Fruit fly (Drosophila melanogaster) whole organism, embryonic: ENCODE data around the gene CG1463.
A peak's percentile ranks its signal among the peaks of the same experiment; 100 is the strongest.

Source experiments
- Atf-2 ChIP-seq: fragments of 200-800 bp; sonication (Bioruptor generic); optimal IDR thresholded peaks from 2 replicates; lab custom pipeline; 2016; ENCODE audit warnings: missing biosample characterization, missing genetic modification characterization
- Atf3 ChIP-seq: fragments of 200-800 bp; sonication (Bioruptor generic); optimal IDR thresholded peaks from 3 replicates; lab custom pipeline; 2016; ENCODE audit warnings: missing biosample characterization, missing genetic modification characterization
- B-H1 ChIP-seq: fragments of 200-800 bp; sonication (Bioruptor generic); IDR thresholded peaks from 3 replicates; pipeline ENCODE4 v1.3.6; 2022; ENCODE audit warnings: missing biosample characterization, missing genetic modification characterization
- BEAF-32 ChIP-seq: fragments of 200-800 bp; sonication (Bioruptor generic); optimal IDR thresholded peaks from 3 replicates; lab custom pipeline; 2017; ENCODE audit warnings: missing biosample characterization, missing genetic modification characterization, mild to moderate bottlenecking, moderate library complexity, missing genetic modification reagents
- Blimp-1 ChIP-seq: fragments of 200-800 bp; sonication (Bioruptor generic); optimal IDR thresholded peaks from 3 replicates; lab custom pipeline; 2018; ENCODE audit warnings: missing biosample characterization, missing genetic modification characterization, mild to moderate bottlenecking, moderate library complexity, missing genetic modification reagents
- C15 ChIP-seq: fragments of 200-800 bp; sonication (Bioruptor generic); IDR thresholded peaks from 3 replicates; pipeline ENCODE4 v1.3.6; 2022; ENCODE audit warnings: missing biosample characterization, missing genetic modification characterization
- CG10321 ChIP-seq: fragments of 200-800 bp; sonication (Bioruptor generic); IDR thresholded peaks from 2 replicates; pipeline ENCODE4 v1.3.6; 2022; ENCODE audit warnings: missing biosample characterization, missing genetic modification characterization
- CG10959 ChIP-seq: fragments of 200-800 bp; sonication (Bioruptor generic); IDR thresholded peaks from 2 replicates; pipeline ENCODE4 v1.3.6; 2022; ENCODE audit warnings: missing biosample characterization, missing genetic modification characterization
- CG11695 ChIP-seq: fragments of 200-800 bp; sonication (Bioruptor generic); IDR thresholded peaks from 3 replicates; pipeline ENCODE4 v1.3.6; 2022; ENCODE audit warnings: missing biosample characterization, missing genetic modification characterization
- CG17568 ChIP-seq: fragments of 200-800 bp; sonication (Bioruptor generic); optimal IDR thresholded peaks from 2 replicates; lab custom pipeline; 2018; ENCODE audit warnings: missing biosample characterization, mild to moderate bottlenecking, missing genetic modification characterization, moderate library complexity
- CG2202 ChIP-seq: fragments of 200-800 bp; sonication (Bioruptor generic); optimal IDR thresholded peaks from 2 replicates; lab custom pipeline; 2018; ENCODE audit warnings: missing biosample characterization, mild to moderate bottlenecking, missing genetic modification characterization
- CG31388 ChIP-seq: fragments of 200-800 bp; sonication (Bioruptor generic); optimal IDR thresholded peaks from 2 replicates; lab custom pipeline; 2016; ENCODE audit warnings: missing biosample characterization, missing genetic modification characterization
- CG31441 ChIP-seq: fragments of 200-800 bp; sonication (Bioruptor generic); IDR thresholded peaks from 2 replicates; pipeline ENCODE4 v1.3.6; 2022; ENCODE audit warnings: missing biosample characterization, missing genetic modification characterization
- CG33213 ChIP-seq: fragments of 200-800 bp; sonication (Bioruptor generic); optimal IDR thresholded peaks from 3 replicates; lab custom pipeline; 2016; ENCODE audit warnings: missing biosample characterization, missing genetic modification characterization
- CG43689 ChIP-seq: fragments of 200-800 bp; sonication (Bioruptor generic); IDR thresholded peaks from 2 replicates; pipeline ENCODE4 v1.3.6; 2022; ENCODE audit warnings: missing biosample characterization, missing genetic modification characterization
- CG6272 ChIP-seq: fragments of 200-800 bp; sonication (Bioruptor generic); IDR thresholded peaks from 2 replicates; pipeline ENCODE4 v1.3.6; 2022; ENCODE audit warnings: missing biosample characterization, missing genetic modification characterization
- CG8924 ChIP-seq: fragments of 200-800 bp; optimal IDR thresholded peaks from 3 replicates; lab custom pipeline; 2019; ENCODE audit warnings: missing biosample characterization, mild to moderate bottlenecking, missing genetic modification characterization, moderate library complexity
- CG9932 ChIP-seq: fragments of 200-800 bp; sonication (Bioruptor generic); IDR thresholded peaks from 2 replicates; pipeline ENCODE4 v1.3.6; 2022; ENCODE audit warnings: missing biosample characterization, missing genetic modification characterization
- D ChIP-seq, 2 experiments: fragments of 200-800 bp in 1 of 2; fragments of >200 bp in 1 of 2; sonication (Bioruptor generic) in 1 of 2; optimal IDR thresholded peaks; 2 replicates in 1 of 2; 3 replicates in 1 of 2; lab custom pipeline; 2017; ENCODE audit warnings: mild to moderate bottlenecking in 1 of 2, missing biosample characterization in 1 of 2, missing genetic modification characterization in 1 of 2, missing genetic modification reagents in 1 of 2
- Deaf1 ChIP-seq: fragments of 200-800 bp; optimal IDR thresholded peaks from 3 replicates; lab custom pipeline; 2019; ENCODE audit warnings: missing biosample characterization, mild to moderate bottlenecking, missing genetic modification characterization, moderate library complexity
- Doc3 ChIP-seq: fragments of 200-800 bp; sonication (Bioruptor generic); IDR thresholded peaks from 3 replicates; pipeline ENCODE4 v1.3.6; 2022; ENCODE audit warnings: missing biosample characterization, missing genetic modification characterization; ENCODE audit not compliant: partially characterized antibody
- Kr ChIP-seq: fragments of 200-800 bp; sonication (Bioruptor generic); optimal IDR thresholded peaks from 2 replicates; lab custom pipeline; 2017; ENCODE audit warnings: missing biosample characterization, mild to moderate bottlenecking, missing genetic modification characterization
- Lim3 ChIP-seq: fragments of 200-800 bp; sonication (Bioruptor generic); IDR thresholded peaks from 2 replicates; pipeline ENCODE4 v1.3.6; 2022; ENCODE audit warnings: missing biosample characterization, missing genetic modification characterization
- MBD-R2 ChIP-seq: fragments of 200-800 bp; sonication (Bioruptor generic); IDR thresholded peaks from 2 replicates; pipeline ENCODE4 v1.3.6; 2022; ENCODE audit warnings: missing biosample characterization, missing genetic modification characterization
- Max ChIP-seq: fragments of 200-800 bp; sonication (Bioruptor generic); optimal IDR thresholded peaks from 2 replicates; lab custom pipeline; 2016; ENCODE audit warnings: missing biosample characterization, mild to moderate bottlenecking, missing genetic modification characterization
- Med ChIP-seq: fragments of 200-800 bp; sonication (Bioruptor generic); peaks from one replicate; lab custom pipeline; 2016; ENCODE audit warnings: missing biosample characterization, missing genetic modification characterization, mild to moderate bottlenecking, inconsistent platforms, moderate library complexity
- NfI ChIP-seq: fragments of 200-800 bp; sonication (Bioruptor generic); optimal IDR thresholded peaks from 3 replicates; lab custom pipeline; 2018; ENCODE audit warnings: missing biosample characterization, mild to moderate bottlenecking, missing genetic modification characterization, moderate library complexity
- Xbp1 ChIP-seq: fragments of 200-800 bp; sonication (Bioruptor generic); optimal IDR thresholded peaks from 3 replicates; lab custom pipeline; 2016; ENCODE audit warnings: missing biosample characterization, mild to moderate bottlenecking, missing genetic modification characterization
- al ChIP-seq: fragments of 200-800 bp; sonication (Bioruptor generic); IDR thresholded peaks from 2 replicates; pipeline ENCODE4 v1.3.6; 2022; ENCODE audit warnings: missing biosample characterization, missing genetic modification characterization
- az2 ChIP-seq: fragments of 200-800 bp; sonication (Bioruptor generic); optimal IDR thresholded peaks from 3 replicates; lab custom pipeline; 2016; ENCODE audit warnings: missing biosample characterization, missing genetic modification characterization
- cad ChIP-seq: fragments of >200 bp; optimal IDR thresholded peaks from 2 replicates; lab custom pipeline; 2017; ENCODE audit warnings: missing biosample characterization, missing genetic modification characterization
- danr ChIP-seq: fragments of 200-800 bp; sonication (Bioruptor generic); IDR thresholded peaks from 2 replicates; pipeline ENCODE4 v1.3.6; 2022; ENCODE audit warnings: missing biosample characterization, missing genetic modification characterization
- eyg ChIP-seq: fragments of 200-800 bp; sonication (Bioruptor generic); optimal IDR thresholded peaks from 3 replicates; lab custom pipeline; 2016; ENCODE audit warnings: missing biosample characterization, missing genetic modification characterization
- luna ChIP-seq: fragments of 200-800 bp; sonication (Bioruptor generic); optimal IDR thresholded peaks from 2 replicates; lab custom pipeline; 2016; ENCODE audit warnings: missing biosample characterization, missing genetic modification characterization
- nerfin-1 ChIP-seq: fragments of 200-800 bp; sonication (Bioruptor generic); optimal IDR thresholded peaks from 3 replicates; lab custom pipeline; 2019; ENCODE audit warnings: missing biosample characterization, mild to moderate bottlenecking, missing genetic modification characterization, moderate library complexity
- nom ChIP-seq: fragments of 200-800 bp; sonication (Bioruptor generic); optimal IDR thresholded peaks from 2 replicates; lab custom pipeline; 2017; ENCODE audit warnings: missing biosample characterization, missing genetic modification characterization, mild to moderate bottlenecking, moderate library complexity, missing genetic modification reagents
- peb ChIP-seq: fragments of 200-800 bp; sonication (Bioruptor generic); IDR thresholded peaks from 2 replicates; pipeline ENCODE4 v1.3.6; 2022; ENCODE audit warnings: missing biosample characterization, missing genetic modification characterization
- repo ChIP-seq: fragments of 200-800 bp; sonication (Bioruptor generic); optimal IDR thresholded peaks from 2 replicates; lab custom pipeline; 2016; ENCODE audit warnings: missing biosample characterization, missing genetic modification characterization
- ro ChIP-seq: fragments of 200-800 bp; sonication (Bioruptor generic); IDR thresholded peaks from 2 replicates; pipeline ENCODE4 v1.3.6; 2022; ENCODE audit warnings: missing biosample characterization, missing genetic modification characterization
- sd ChIP-seq: fragments of 200-800 bp; sonication (Bioruptor generic); optimal IDR thresholded peaks from 3 replicates; lab custom pipeline; 2018; ENCODE audit warnings: missing biosample characterization, mild to moderate bottlenecking, missing genetic modification characterization, moderate library complexity
- seq ChIP-seq: fragments of 200-800 bp; sonication (Bioruptor generic); IDR thresholded peaks from 2 replicates; pipeline ENCODE4 v1.3.6; 2022; ENCODE audit warnings: missing biosample characterization, missing genetic modification characterization
- tgo ChIP-seq: fragments of 200-800 bp; sonication (Bioruptor generic); IDR thresholded peaks from 3 replicates; pipeline ENCODE4 v1.3.6; 2022; ENCODE audit warnings: missing biosample characterization, missing genetic modification characterization
- tna ChIP-seq: fragments of 200-800 bp; sonication (Bioruptor generic); IDR thresholded peaks from 2 replicates; pipeline ENCODE4 v1.3.6; 2022; ENCODE audit warnings: missing biosample characterization, missing genetic modification characterization; ENCODE audit not compliant: partially characterized antibody
- toy ChIP-seq: fragments of 200-800 bp; sonication (Bioruptor generic); IDR thresholded peaks from 2 replicates; pipeline ENCODE4 v1.3.6; 2022; ENCODE audit warnings: missing biosample characterization, missing genetic modification characterization
- trh ChIP-seq: fragments of 200-800 bp; sonication (Bioruptor generic); optimal IDR thresholded peaks from 2 replicates; lab custom pipeline; 2016; ENCODE audit warnings: missing biosample characterization, missing genetic modification characterization
- wdn ChIP-seq: fragments of 200-800 bp; sonication (Bioruptor generic); IDR thresholded peaks from 2 replicates; pipeline ENCODE4 v1.3.6; 2022; ENCODE audit warnings: missing biosample characterization, missing genetic modification characterization
- wek ChIP-seq: fragments of 200-800 bp; sonication (Bioruptor generic); optimal IDR thresholded peaks from 3 replicates; lab custom pipeline; 2018; ENCODE audit warnings: missing biosample characterization, mild to moderate bottlenecking, missing genetic modification characterization, moderate library complexity
- z ChIP-seq: fragments of 200-800 bp; sonication (Bioruptor generic); IDR thresholded peaks from 3 replicates; pipeline ENCODE4 v1.3.6; 2022; ENCODE audit warnings: missing biosample characterization, missing genetic modification characterization

The CG1463 gene

DNA sequence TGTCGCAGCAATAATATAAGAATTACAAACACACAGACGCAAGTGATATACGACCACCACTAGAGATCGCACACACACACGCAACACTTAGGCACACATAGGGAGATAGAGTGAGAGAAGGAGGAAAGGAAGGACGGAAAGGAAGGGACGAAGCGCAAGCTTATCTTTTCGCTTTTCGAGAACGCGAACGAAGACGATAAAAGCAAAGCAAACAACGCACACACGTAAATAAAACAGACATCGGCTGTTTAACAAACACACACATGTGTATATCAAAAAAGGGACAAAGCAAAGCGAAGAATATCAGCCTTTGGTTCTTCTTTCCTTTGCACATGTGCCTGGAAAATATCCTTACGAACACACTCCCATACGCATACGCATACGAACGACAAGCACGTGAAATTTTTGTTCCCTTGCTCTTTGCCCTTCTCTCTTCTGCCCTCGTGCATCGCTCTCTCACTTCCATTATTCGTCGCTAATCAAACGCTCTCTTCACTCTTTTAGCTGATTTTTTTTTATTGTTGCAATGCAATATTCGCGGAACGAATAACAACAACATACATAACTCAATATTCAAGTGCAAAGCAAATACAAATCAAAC, 48.7 kb upstream of the CG1463 start (continued):
- TF ChIP-seq peb (GFP tag; lab: Robert Waterston, UW) (no peak), Deaf1 (tag; lab: Kevin White, UChicago) (peak; percentile 74), Med (peak; percentile 78), D (optimal IDR thresholded peaks at IDR 0.05; lab: Kevin White, UChicago) (peak; percentile 61), D (GFP tag; optimal IDR thresholded peaks at IDR 0.05; lab: Kevin White, UChicago) (no peak), nom (GFP tag; lab: Kevin White, UChicago) (peak; percentile 67), CG2202 (no peak), Atf-2 (GFP tag; lab: Kevin White, UChicago) (no peak), CG8924 (tag; lab: Kevin White, UChicago) (peak; percentile 47), nerfin-1 (tag; lab: Kevin White, UChicago) (no peak), Kr (GFP tag; lab: Kevin White, UChicago) (peak; percentile 17)
- TF ChIP-seq, all 482 proteins: peak for 59

DNA sequence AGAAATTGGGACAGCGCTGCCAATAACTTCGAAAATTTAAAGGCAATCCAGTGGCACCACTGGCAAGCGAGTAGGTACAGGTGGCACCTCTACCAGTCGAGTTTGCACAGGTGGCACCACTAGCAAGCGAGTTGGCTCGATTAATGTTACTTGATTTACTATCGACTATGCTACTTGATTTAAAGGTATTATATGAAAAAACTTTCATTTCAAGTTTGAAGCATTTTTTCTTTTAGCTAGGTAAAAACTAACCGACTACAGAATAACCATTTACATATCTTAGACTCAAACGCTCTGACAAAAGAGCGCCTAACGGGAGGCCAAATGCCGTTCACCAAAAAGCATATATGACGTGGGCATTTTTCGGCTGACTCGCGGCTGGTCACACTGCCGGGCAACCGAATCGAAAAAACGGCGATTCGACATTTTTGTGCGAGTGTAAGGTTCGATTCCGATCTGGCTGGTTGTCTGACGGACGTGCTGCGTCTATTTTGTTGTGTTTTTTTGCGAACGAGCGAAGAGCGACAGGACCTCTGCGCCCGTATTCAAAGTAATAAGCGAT, 47.6 kb upstream of the CG1463 start, which contains the start of gene Tis11:
Gene Tis11, plus strand, starts transcription at position 417 of the 562 bp plus-strand sequence.
- TF ChIP-seq Doc3 (GFP tag; lab: Robert Waterston, UW), result no peak
- TF ChIP-seq Blimp-1 (GFP tag; lab: Kevin White, UChicago), result no peak
- no peak for TF ChIP-seq CG6272
- peak; percentile 25 for TF ChIP-seq cad
- TF ChIP-seq ro (GFP tag; lab: Robert Waterston, UW), result no peak
- no peak for TF ChIP-seq CG31441 (GFP tag; lab: Robert Waterston, UW)
- TF ChIP-seq BEAF-32 (GFP tag; lab: Kevin White, UChicago), result peak; percentile 65
- TF ChIP-seq CG33213, result peak; percentile 1
- TF ChIP-seq NfI, result no peak
- TF ChIP-seq wek (GFP tag; lab: Kevin White, UChicago), result peak; percentile 31
- TF ChIP-seq az2 (GFP tag; lab: Kevin White, UChicago), result no peak
- no peak for TF ChIP-seq tna
- TF ChIP-seq CG10321, result no peak
- no peak for TF ChIP-seq z (GFP tag; lab: Robert Waterston, UW)
- peak; percentile 19 for TF ChIP-seq CG8924 (tag; lab: Kevin White, UChicago)
- TF ChIP-seq CG17568 (GFP tag; lab: Kevin White, UChicago), result no peak
- TF ChIP-seq Xbp1 (GFP tag; lab: Kevin White, UChicago), result no peak
- no peak for TF ChIP-seq MBD-R2 (GFP tag; lab: Robert Waterston, UW)
- no peak for TF ChIP-seq Lim3 (GFP tag; lab: Robert Waterston, UW)
- TF ChIP-seq al (GFP tag; lab: Robert Waterston, UW), result no peak
- TF ChIP-seq repo, result no peak
- no peak for TF ChIP-seq CG11695
- no peak for TF ChIP-seq Max (GFP tag; lab: Kevin White, UChicago)
- no peak for TF ChIP-seq seq (GFP tag; lab: Robert Waterston, UW)
- no peak for TF ChIP-seq luna
- no peak for TF ChIP-seq trh (GFP tag; lab: Kevin White, UChicago)
- no peak for TF ChIP-seq eyg (GFP tag; lab: Kevin White, UChicago)
- no peak for TF ChIP-seq CG10959
- no peak for TF ChIP-seq tgo (GFP tag; lab: Robert Waterston, UW)
- no peak for TF ChIP-seq CG43689
- TF ChIP-seq C15, result no peak
- no peak for TF ChIP-seq CG31388 (GFP tag; lab: Kevin White, UChicago)
- no peak for TF ChIP-seq B-H1 (GFP tag; lab: Robert Waterston, UW)
- no peak for TF ChIP-seq toy (GFP tag; lab: Robert Waterston, UW)
- peak; percentile 20 for TF ChIP-seq sd
- TF ChIP-seq Med, result peak; percentile 90
- no peak for TF ChIP-seq wdn (GFP tag; lab: Robert Waterston, UW)
- no peak for TF ChIP-seq danr (GFP tag; lab: Robert Waterston, UW)
- peak; percentile 18; the same call in 1 of the 2 replicates for TF ChIP-seq CG9932
- TF ChIP-seq Atf3 (GFP tag; lab: Kevin White, UChicago), result no peak
